Worm (Caenorhabditis elegans) whole organism, early embryonic: ENCODE data around the gene his-69.
A peak's percentile ranks its signal among the peaks of the same experiment; 100 is the strongest.

ENCODE experiments used
- B0310.2 ChIP-seq: sonication (generic microtip); optimal IDR thresholded peaks from 2 replicates; lab custom pipeline; 2016; ENCODE audit warnings: mild to moderate bottlenecking, missing genetic modification characterization, missing compliant biosample characterization
- F13C5.2 ChIP-seq: sonication (generic microtip); optimal IDR thresholded peaks from 2 replicates; lab custom pipeline; 2017; ENCODE audit warnings: mild to moderate bottlenecking, missing genetic modification characterization, inconsistent platforms, missing compliant biosample characterization
- aly-1 ChIP-seq: sonication (generic microtip); optimal IDR thresholded peaks from 2 replicates; lab custom pipeline; 2016; ENCODE audit warnings: missing genetic modification characterization, missing compliant biosample characterization
- ama-1 ChIP-seq: fragments of 150-350 bp; optimal IDR thresholded peaks from 2 replicates; lab custom pipeline; 2014
- ceh-13 ChIP-seq: fragments of 200-800 bp; sonication (Bioruptor generic); optimal IDR thresholded peaks from 2 replicates; lab custom pipeline; 2018; ENCODE audit warnings: mild to moderate bottlenecking, missing genetic modification characterization, missing compliant biosample characterization
- ceh-36 ChIP-seq: sonication (generic microtip); optimal IDR thresholded peaks from 2 replicates; lab custom pipeline; 2016; ENCODE audit warnings: missing genetic modification characterization, inconsistent platforms, missing compliant biosample characterization
- ets-7 ChIP-seq: sonication (generic microtip); optimal IDR thresholded peaks from 2 replicates; lab custom pipeline; 2016; ENCODE audit warnings: missing genotype, missing genetic modification characterization, missing compliant biosample characterization
- flt-1 ChIP-seq: fragments of 200-800 bp; sonication (Bioruptor generic); IDR thresholded peaks from 2 replicates; pipeline ENCODE4 v1.3.6; 2022; ENCODE audit warnings: missing genetic modification characterization, missing compliant biosample characterization
- hmbx-1 ChIP-seq: sonication (generic microtip); optimal IDR thresholded peaks from 2 replicates; lab custom pipeline; 2016; ENCODE audit warnings: mild to moderate bottlenecking, missing genetic modification characterization, missing compliant biosample characterization
- hmg-4 ChIP-seq: fragments of 200-800 bp; sonication (Bioruptor generic); optimal IDR thresholded peaks from 2 replicates; lab custom pipeline; 2018; ENCODE audit warnings: mild to moderate bottlenecking, missing genetic modification characterization, missing compliant biosample characterization
- hnd-1 ChIP-seq: sonication (generic microtip); optimal IDR thresholded peaks from 2 replicates; lab custom pipeline; 2016; ENCODE audit warnings: missing genetic modification characterization, missing compliant biosample characterization
- pes-1 ChIP-seq: fragments of 200-800 bp; sonication (Bioruptor generic); IDR thresholded peaks from 2 replicates; pipeline ENCODE4 v1.3.6; 2022; ENCODE audit warnings: missing genetic modification reagents, missing genetic modification characterization, missing compliant biosample characterization
- scrt-1 ChIP-seq: fragments of 200-800 bp; sonication (Bioruptor generic); IDR thresholded peaks from 2 replicates; pipeline ENCODE4 v1.3.6; 2022; ENCODE audit warnings: missing genetic modification characterization, missing compliant biosample characterization
- sea-1 ChIP-seq: fragments of 200-800 bp; sonication (Bioruptor generic); conservative IDR thresholded peaks from 2 replicates; pipeline ENCODE4 v1.3.6; 2022; ENCODE audit warnings: missing genetic modification characterization, missing compliant biosample characterization
- tbx-11 ChIP-seq: fragments of 200-800 bp; sonication (Bioruptor generic); IDR thresholded peaks from 2 replicates; pipeline ENCODE4 v1.3.6; 2022; ENCODE audit warnings: missing genetic modification characterization, missing compliant biosample characterization
- tbx-37 ChIP-seq: fragments of 200-800 bp; sonication (Bioruptor generic); conservative IDR thresholded peaks from 2 replicates; pipeline ENCODE4 v1.3.6; 2022; ENCODE audit warnings: missing genetic modification reagents, missing genetic modification characterization, missing compliant biosample characterization
- tra-4 ChIP-seq: sonication (generic microtip); optimal IDR thresholded peaks from 2 replicates; lab custom pipeline; 2017; ENCODE audit warnings: missing genetic modification characterization, missing compliant biosample characterization

Gene his-69

ce11 chrIII:4019801-4020200, 38.7 kb downstream of the his-69 start, which contains the start of gene snpc-3.4:
Gene snpc-3.4, plus strand, starts transcription at chrIII:4020037.
- TF ChIP-seq F13C5.2 (tag; lab: Kevin White, UChicago) = peak; percentile 20
- TF ChIP-seq ceh-36 (tag; lab: Kevin White, UChicago) = no peak

DNA sequence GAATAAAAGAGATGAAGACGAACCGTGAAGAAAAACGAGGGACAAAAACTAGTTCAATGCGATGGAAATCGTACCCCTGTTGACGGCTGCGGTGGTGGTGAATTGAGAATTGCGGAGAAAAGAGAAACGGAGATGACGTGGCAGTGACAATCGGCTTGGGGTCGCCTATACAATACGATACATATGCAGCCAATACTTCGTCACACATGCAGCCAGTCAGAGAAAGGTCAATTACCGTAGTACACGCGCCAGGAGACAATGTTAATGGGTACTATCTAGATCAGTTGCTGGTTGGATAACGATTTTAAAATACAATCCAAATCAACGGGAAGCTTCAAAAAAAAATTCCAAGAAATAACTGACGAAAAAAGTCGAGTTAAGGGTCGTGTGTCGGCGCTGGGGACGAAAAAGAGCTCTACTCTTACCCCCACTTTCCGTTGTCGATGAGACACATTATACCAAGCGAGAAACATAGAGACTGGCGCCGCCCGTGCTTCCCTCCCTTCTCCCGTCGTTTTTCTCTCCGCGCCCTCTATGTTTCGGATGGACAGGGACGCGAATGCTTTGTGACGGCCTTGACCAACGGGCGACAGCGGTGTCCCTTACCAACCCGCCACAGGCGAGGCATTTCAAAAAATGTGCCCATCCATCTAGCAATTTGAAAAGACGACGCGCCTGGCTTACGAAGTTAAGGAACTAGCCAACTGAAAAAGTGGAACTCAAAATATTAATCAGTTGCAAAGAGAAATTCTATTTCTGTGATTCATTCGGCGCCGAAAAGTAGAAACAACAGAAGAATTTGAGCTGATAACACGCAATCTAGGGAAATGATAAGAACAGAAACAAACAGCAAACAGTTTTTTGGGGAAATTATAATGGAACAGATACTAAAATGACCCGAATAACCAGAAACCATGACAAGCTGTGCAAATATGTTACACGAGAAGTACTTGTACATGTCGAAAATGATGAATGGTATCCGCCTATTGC, 39.7 kb downstream of the his-69 start:
- TF ChIP-seq hmg-4 (GFP tag; lab: Kevin White, UChicago) = peak; percentile 10
- no peak for TF ChIP-seq hmbx-1 (tag; lab: Kevin White, UChicago)

- TF ChIP-seq sea-1 (no peak), ceh-36 (tag; lab: Kevin White, UChicago) (no peak)
Measured at ce11 chrIII:4018095-4018498, 40.4 kb downstream of the his-69 start.

DNA sequence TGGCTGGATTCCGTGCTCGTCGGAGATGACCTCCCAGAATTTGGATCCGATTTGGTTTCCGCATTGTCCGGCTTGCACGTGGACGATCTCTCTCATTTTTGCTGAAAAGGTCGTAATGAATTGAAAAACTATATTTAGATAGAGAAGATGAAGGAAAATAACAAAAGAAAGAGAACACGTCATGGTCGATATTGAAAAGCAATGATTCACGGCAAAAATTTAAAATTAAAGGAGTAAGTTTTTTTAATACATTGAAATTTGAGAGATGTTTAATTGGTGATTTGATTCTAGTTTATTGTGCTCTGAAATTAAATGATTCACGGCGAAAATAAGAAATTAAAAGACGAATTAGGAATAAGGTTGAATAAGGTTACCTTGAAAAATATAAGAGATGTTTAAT, 41.0 kb downstream of the his-69 start, which contains the start of gene tbb-2:
tbb-2 (minus strand) TSS at position 101 of the 400 bp plus-strand sequence.
- TF ChIP-seq aly-1 (tag; lab: Kevin White, UChicago) = no peak
- TF ChIP-seq ceh-36 (tag; lab: Kevin White, UChicago) = no peak
- no peak for TF ChIP-seq ama-1 (lab: Kevin White, UChicago)
- no peak for TF ChIP-seq ets-7
- TF ChIP-seq hnd-1 (tag; lab: Kevin White, UChicago) = no peak
- TF ChIP-seq tbx-11 (GFP tag; lab: Robert Waterston, UW) = no peak
- no peak for TF ChIP-seq flt-1
- TF ChIP-seq F13C5.2 (tag; lab: Kevin White, UChicago) = no peak
- no peak for TF ChIP-seq ceh-13 (GFP tag; lab: Kevin White, UChicago)
- TF ChIP-seq hmg-4 (GFP tag; lab: Kevin White, UChicago) = no peak
- TF ChIP-seq tbx-37 (GFP tag; lab: Robert Waterston, UW) = no peak
- TF ChIP-seq tra-4 (tag; lab: Kevin White, UChicago) = no peak
- no peak for TF ChIP-seq hmbx-1 (tag; lab: Kevin White, UChicago)

- no peak for TF ChIP-seq hmg-4 (GFP tag; lab: Kevin White, UChicago)
- TF ChIP-seq ama-1 (lab: Kevin White, UChicago) = peak; percentile 38
Measured at ce11 chrIII:4015382-4015986, 43.1 kb downstream of the his-69 start.

ce11 chrIII:4013061-4013460, 45.5 kb downstream of the his-69 start:
- TF ChIP-seq tra-4 (tag; lab: Kevin White, UChicago) (no peak), sea-1 (no peak), aly-1 (tag; lab: Kevin White, UChicago) (no peak), scrt-1 (no peak), hmbx-1 (tag; lab: Kevin White, UChicago) (no peak)

- no peak for TF ChIP-seq hmg-4 (GFP tag; lab: Kevin White, UChicago)
- TF ChIP-seq ama-1 (lab: Kevin White, UChicago) = no peak
- TF ChIP-seq hmbx-1 (tag; lab: Kevin White, UChicago) = no peak
- no peak for TF ChIP-seq tbx-37 (GFP tag; lab: Robert Waterston, UW)
- TF ChIP-seq sea-1 = no peak
- no peak for TF ChIP-seq B0310.2
- TF ChIP-seq ets-7 = no peak
- TF ChIP-seq flt-1 = no peak
- no peak for TF ChIP-seq F13C5.2 (tag; lab: Kevin White, UChicago)
- TF ChIP-seq hnd-1 (tag; lab: Kevin White, UChicago) = no peak
- TF ChIP-seq aly-1 (tag; lab: Kevin White, UChicago) = no peak
- TF ChIP-seq tbx-11 (GFP tag; lab: Robert Waterston, UW) = no peak
- TF ChIP-seq ceh-13 (GFP tag; lab: Kevin White, UChicago) = no peak
- no peak for TF ChIP-seq pes-1 (GFP tag; lab: Robert Waterston, UW)
- TF ChIP-seq scrt-1 = no peak
- no peak for TF ChIP-seq tra-4 (tag; lab: Kevin White, UChicago)
- TF ChIP-seq ceh-36 (tag; lab: Kevin White, UChicago) = no peak
Measured at ce11 chrIII:4012036-4012435, 46.5 kb downstream of the his-69 start, which contains the start of gene C36E8.4. Gene C36E8.4, plus strand, starts transcription at chrIII:4012336.

- TF ChIP-seq tra-4 (tag; lab: Kevin White, UChicago) (no peak), scrt-1 (no peak), tbx-37 (GFP tag; lab: Robert Waterston, UW) (no peak), hnd-1 (tag; lab: Kevin White, UChicago) (no peak), aly-1 (tag; lab: Kevin White, UChicago) (no peak), ets-7 (no peak), F13C5.2 (tag; lab: Kevin White, UChicago) (no peak), sea-1 (no peak), hmg-4 (GFP tag; lab: Kevin White, UChicago) (no peak), hmbx-1 (tag; lab: Kevin White, UChicago) (no peak), pes-1 (GFP tag; lab: Robert Waterston, UW) (no peak)
Measured at ce11 chrIII:4010987-4011386, 47.6 kb downstream of the his-69 start.
